Fruit fly (Drosophila melanogaster) whole organism, embryonic: ENCODE measurements around the gene CG6236.

Source experiments
- BEAF-32 ChIP-seq: fragments of 200-800 bp; sonication (Bioruptor generic); optimal IDR thresholded peaks from 3 replicates; lab custom pipeline; 2017; ENCODE audit warnings: missing biosample characterization, missing genetic modification characterization, mild to moderate bottlenecking, moderate library complexity, missing genetic modification reagents
- CG1024 ChIP-seq: fragments of 200-800 bp; sonication (Bioruptor generic); IDR thresholded peaks from 2 replicates; pipeline ENCODE4 v1.3.6; 2022; ENCODE audit warnings: missing biosample characterization, missing genetic modification characterization
- CG11093 ChIP-seq: fragments of 200-800 bp; sonication (Bioruptor generic); IDR thresholded peaks from 3 replicates; pipeline ENCODE4 v1.3.6; 2022; ENCODE audit warnings: missing biosample characterization, missing genetic modification characterization
- CG12391 ChIP-seq: fragments of 200-800 bp; sonication (Bioruptor generic); optimal IDR thresholded peaks from 3 replicates; lab custom pipeline; 2018; ENCODE audit warnings: missing biosample characterization, mild to moderate bottlenecking, missing genetic modification characterization, moderate library complexity
- CG12942 ChIP-seq: fragments of 200-800 bp; sonication (Bioruptor generic); optimal IDR thresholded peaks from 3 replicates; lab custom pipeline; 2016; ENCODE audit warnings: missing biosample characterization, missing genetic modification characterization
- CG13894 ChIP-seq: fragments of 200-800 bp; sonication (Bioruptor generic); optimal IDR thresholded peaks from 3 replicates; lab custom pipeline; 2018; ENCODE audit warnings: missing biosample characterization, mild to moderate bottlenecking, missing genetic modification characterization, moderate library complexity
- CG14860 ChIP-seq: fragments of 200-800 bp; sonication (Bioruptor generic); IDR thresholded peaks from 3 replicates; pipeline ENCODE4 v1.3.6; 2022; ENCODE audit warnings: missing biosample characterization, missing genetic modification characterization; ENCODE audit not compliant: partially characterized antibody
- CG16863 ChIP-seq: fragments of 200-800 bp; sonication (Bioruptor generic); optimal IDR thresholded peaks from 3 replicates; lab custom pipeline; 2016; ENCODE audit warnings: missing biosample characterization, missing genetic modification characterization
- CG17186 ChIP-seq: fragments of 200-800 bp; sonication (Bioruptor generic); optimal IDR thresholded peaks from 3 replicates; lab custom pipeline; 2017; ENCODE audit warnings: missing biosample characterization, missing genetic modification reagents, missing genetic modification characterization
- CG17359 ChIP-seq: fragments of 200-800 bp; sonication (Bioruptor generic); optimal IDR thresholded peaks from 3 replicates; lab custom pipeline; 2018; ENCODE audit warnings: missing biosample characterization, mild to moderate bottlenecking, missing genetic modification characterization, moderate library complexity
- CG17385 ChIP-seq: fragments of 200-800 bp; sonication (Bioruptor generic); optimal IDR thresholded peaks from 3 replicates; lab custom pipeline; 2018; ENCODE audit warnings: missing biosample characterization, mild to moderate bottlenecking, missing genetic modification characterization
- CG18476 ChIP-seq: fragments of 200-800 bp; sonication (Bioruptor generic); optimal IDR thresholded peaks from 2 replicates; lab custom pipeline; 2016; ENCODE audit warnings: missing biosample characterization, mild to moderate bottlenecking, missing genetic modification characterization
- CG18619 ChIP-seq: fragments of 200-800 bp; sonication (Bioruptor generic); optimal IDR thresholded peaks from 3 replicates; lab custom pipeline; 2017; ENCODE audit warnings: missing biosample characterization, mild to moderate bottlenecking, missing genetic modification characterization
- CG2129 ChIP-seq: fragments of 200-800 bp; sonication (Bioruptor generic); IDR thresholded peaks from 2 replicates; pipeline ENCODE4 v1.3.6; 2022; ENCODE audit warnings: missing biosample characterization, missing genetic modification characterization; ENCODE audit not compliant: partially characterized antibody
- CG33213 ChIP-seq: fragments of 200-800 bp; sonication (Bioruptor generic); optimal IDR thresholded peaks from 3 replicates; lab custom pipeline; 2016; ENCODE audit warnings: missing biosample characterization, missing genetic modification characterization
- CG4617 ChIP-seq: fragments of 200-800 bp; sonication (Bioruptor generic); optimal IDR thresholded peaks from 3 replicates; lab custom pipeline; 2016; ENCODE audit warnings: missing biosample characterization, missing genetic modification characterization, borderline replicate concordance
- CG4730 ChIP-seq: fragments of 200-800 bp; sonication (Bioruptor generic); IDR thresholded peaks from 2 replicates; pipeline ENCODE4 v1.3.6; 2022; ENCODE audit warnings: missing biosample characterization, missing genetic modification characterization
- CG7357 ChIP-seq: fragments of 200-800 bp; sonication (Bioruptor generic); IDR thresholded peaks from 3 replicates; pipeline ENCODE4 v1.3.6; 2022; ENCODE audit warnings: missing biosample characterization, missing genetic modification characterization
- CG7372 ChIP-seq: fragments of 200-800 bp; sonication (Bioruptor generic); IDR thresholded peaks from 2 replicates; pipeline ENCODE4 v1.3.6; 2022; ENCODE audit warnings: missing biosample characterization, missing genetic modification characterization
- CG9876 ChIP-seq: fragments of 200-800 bp; sonication (Bioruptor generic); optimal IDR thresholded peaks from 2 replicates; lab custom pipeline; 2016; ENCODE audit warnings: missing biosample characterization, missing genetic modification characterization
- CrebB ChIP-seq: fragments of 200-800 bp; sonication (Bioruptor generic); optimal IDR thresholded peaks from 3 replicates; lab custom pipeline; 2018; ENCODE audit warnings: missing biosample characterization, mild to moderate bottlenecking, missing genetic modification characterization
- D19A ChIP-seq: fragments of 200-800 bp; optimal IDR thresholded peaks from 3 replicates; lab custom pipeline; 2019; ENCODE audit warnings: missing biosample characterization, mild to moderate bottlenecking, missing genetic modification characterization, moderate library complexity
- Dek ChIP-seq: fragments of 200-800 bp; sonication (Bioruptor generic); optimal IDR thresholded peaks from 3 replicates; lab custom pipeline; 2019; ENCODE audit warnings: missing biosample characterization, mild to moderate bottlenecking, missing genetic modification characterization, moderate library complexity
- Fer1 ChIP-seq: fragments of 200-800 bp; sonication (Bioruptor generic); optimal IDR thresholded peaks from 2 replicates; lab custom pipeline; 2017; ENCODE audit warnings: missing biosample characterization, mild to moderate bottlenecking, missing genetic modification characterization
- Fer3 ChIP-seq: fragments of 200-800 bp; sonication (Bioruptor generic); optimal IDR thresholded peaks from 2 replicates; lab custom pipeline; 2018; ENCODE audit warnings: missing biosample characterization, mild to moderate bottlenecking, missing genetic modification characterization, moderate library complexity
- GATAe ChIP-seq: fragments of 200-800 bp; sonication (Bioruptor generic); conservative IDR thresholded peaks from 2 replicates; pipeline ENCODE4 v1.3.6; 2022; ENCODE audit warnings: missing biosample characterization, missing genetic modification characterization
- Gsc ChIP-seq: fragments of 200-800 bp; sonication (Bioruptor generic); IDR thresholded peaks from 2 replicates; pipeline ENCODE4 v1.3.6; 2022; ENCODE audit warnings: missing biosample characterization, missing genetic modification characterization
- H2.0 ChIP-seq: fragments of 200-800 bp; sonication (Bioruptor generic); IDR thresholded peaks from 2 replicates; pipeline ENCODE4 v1.3.6; 2022; ENCODE audit warnings: missing biosample characterization, missing genetic modification characterization
- HLHmδ ChIP-seq: fragments of 200-800 bp; sonication (Bioruptor generic); optimal IDR thresholded peaks from 2 replicates; lab custom pipeline; 2018; ENCODE audit warnings: missing biosample characterization, mild to moderate bottlenecking, missing genetic modification characterization, moderate library complexity
- HmgD ChIP-seq: fragments of 200-800 bp; sonication (Bioruptor generic); optimal IDR thresholded peaks from 3 replicates; lab custom pipeline; 2016; ENCODE audit warnings: missing biosample characterization, missing genetic modification characterization
- Hr3 ChIP-seq: fragments of 200-800 bp; sonication (Bioruptor generic); optimal IDR thresholded peaks from 3 replicates; lab custom pipeline; 2016; ENCODE audit warnings: missing biosample characterization, missing genetic modification characterization
- MBD-R2 ChIP-seq: fragments of 200-800 bp; sonication (Bioruptor generic); IDR thresholded peaks from 2 replicates; pipeline ENCODE4 v1.3.6; 2022; ENCODE audit warnings: missing biosample characterization, missing genetic modification characterization
- MESR4 ChIP-seq: fragments of 200-800 bp; sonication (Bioruptor generic); optimal IDR thresholded peaks from 2 replicates; lab custom pipeline; 2018; ENCODE audit warnings: missing biosample characterization, mild to moderate bottlenecking, missing genetic modification characterization, moderate library complexity
- Mad ChIP-seq: fragments of 200-800 bp; sonication (Bioruptor generic); optimal IDR thresholded peaks from 2 replicates; lab custom pipeline; 2016; ENCODE audit warnings: missing biosample characterization, missing genetic modification characterization
- Ravus ChIP-seq: fragments of 200-800 bp; sonication (Bioruptor generic); IDR thresholded peaks from 2 replicates; pipeline ENCODE4 v1.3.6; 2022; ENCODE audit warnings: missing biosample characterization, missing genetic modification characterization
- Side ChIP-seq: fragments of 200-800 bp; sonication (Bioruptor generic); optimal IDR thresholded peaks from 2 replicates; lab custom pipeline; 2016; ENCODE audit warnings: missing biosample characterization, missing genetic modification characterization
- Sox102F ChIP-seq: fragments of 200-800 bp; sonication (Bioruptor generic); optimal IDR thresholded peaks from 2 replicates; lab custom pipeline; 2018; ENCODE audit warnings: missing biosample characterization, mild to moderate bottlenecking, missing genetic modification characterization, moderate library complexity
- corto ChIP-seq: fragments of 200-800 bp; sonication (Bioruptor generic); optimal IDR thresholded peaks from 2 replicates; lab custom pipeline; 2016; ENCODE audit warnings: missing biosample characterization, mild to moderate bottlenecking, missing genetic modification characterization, moderate library complexity
- dati ChIP-seq: fragments of 200-800 bp; sonication (Bioruptor generic); IDR thresholded peaks from 2 replicates; pipeline ENCODE4 v1.3.6; 2022; ENCODE audit warnings: missing biosample characterization, missing genetic modification characterization
- disco-r ChIP-seq: fragments of 200-800 bp; sonication (Bioruptor generic); optimal IDR thresholded peaks from 2 replicates; lab custom pipeline; 2016; ENCODE audit warnings: missing biosample characterization, missing genetic modification characterization
- en ChIP-seq: fragments of 200-800 bp; sonication (Bioruptor generic); optimal IDR thresholded peaks from 2 replicates; lab custom pipeline; 2016; ENCODE audit warnings: missing biosample characterization, missing genetic modification characterization
- ewg ChIP-seq: fragments of 200-800 bp; sonication (Bioruptor generic); optimal IDR thresholded peaks from 3 replicates; lab custom pipeline; 2017; ENCODE audit warnings: mild to moderate bottlenecking, missing biosample characterization, missing genetic modification reagents, missing genetic modification characterization
- gsb-n ChIP-seq: fragments of 200-800 bp; sonication (Bioruptor generic); optimal IDR thresholded peaks from 3 replicates; lab custom pipeline; 2018; ENCODE audit warnings: missing biosample characterization, mild to moderate bottlenecking, missing genetic modification characterization
- inv ChIP-seq: fragments of 200-800 bp; sonication (Bioruptor generic); IDR thresholded peaks from 2 replicates; pipeline ENCODE4 v1.3.6; 2022; ENCODE audit warnings: missing biosample characterization, missing genetic modification characterization; ENCODE audit not compliant: partially characterized antibody
- jing ChIP-seq: fragments of 200-800 bp; sonication (Bioruptor generic); optimal IDR thresholded peaks from 2 replicates; lab custom pipeline; 2018; ENCODE audit warnings: missing biosample characterization, mild to moderate bottlenecking, missing genetic modification characterization
- jumu ChIP-seq: fragments of 200-800 bp; sonication (Bioruptor generic); optimal IDR thresholded peaks from 3 replicates; lab custom pipeline; 2016; ENCODE audit warnings: missing biosample characterization, missing genetic modification characterization
- onecut ChIP-seq: fragments of 200-800 bp; sonication (Bioruptor generic); IDR thresholded peaks from 2 replicates; pipeline ENCODE4 v1.3.6; 2022; ENCODE audit warnings: missing biosample characterization, missing genetic modification characterization
- pb ChIP-seq: fragments of 200-800 bp; sonication (Bioruptor generic); optimal IDR thresholded peaks from 3 replicates; lab custom pipeline; 2016; ENCODE audit warnings: missing biosample characterization, missing genetic modification characterization
- repo ChIP-seq: fragments of 200-800 bp; sonication (Bioruptor generic); optimal IDR thresholded peaks from 2 replicates; lab custom pipeline; 2016; ENCODE audit warnings: missing biosample characterization, missing genetic modification characterization
- ttk ChIP-seq: fragments of 200-800 bp; sonication (Bioruptor generic); IDR thresholded peaks from 2 replicates; pipeline ENCODE4 v2.1.2; 2022; ENCODE audit warnings: missing biosample characterization, missing genetic modification characterization
- unc-4 ChIP-seq: fragments of 200-800 bp; sonication (Bioruptor generic); IDR thresholded peaks from 2 replicates; pipeline ENCODE4 v1.3.6; 2022; ENCODE audit warnings: missing biosample characterization, missing genetic modification characterization; ENCODE audit not compliant: partially characterized antibody

Gene CG6236

DNA sequence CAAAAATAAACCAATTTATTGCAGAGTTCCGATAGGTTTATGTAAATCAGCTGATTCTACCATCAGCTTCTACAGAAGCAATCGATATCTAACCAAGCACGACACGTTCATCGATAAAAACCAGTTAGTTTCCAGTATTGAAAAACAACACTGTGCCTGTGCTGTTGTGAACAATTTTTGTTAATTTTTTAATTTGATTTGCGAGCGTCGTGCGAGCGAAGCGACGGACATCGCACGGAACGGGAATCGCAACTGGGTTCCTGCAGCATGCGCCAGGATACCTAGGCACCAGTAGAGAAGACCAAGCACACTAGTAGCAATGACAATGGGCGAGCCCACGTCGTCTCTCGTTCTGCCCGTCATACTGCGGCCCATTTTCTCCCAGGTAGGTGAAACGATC is 43.8 kb upstream of the CG6236 start, which contains the start of the genes Ccm3 and CG6136 (continued):
- no peak for TF ChIP-seq CG17359 (tag; lab: Kevin White, UChicago)
- peak; percentile 49 for TF ChIP-seq HmgD

DNA sequence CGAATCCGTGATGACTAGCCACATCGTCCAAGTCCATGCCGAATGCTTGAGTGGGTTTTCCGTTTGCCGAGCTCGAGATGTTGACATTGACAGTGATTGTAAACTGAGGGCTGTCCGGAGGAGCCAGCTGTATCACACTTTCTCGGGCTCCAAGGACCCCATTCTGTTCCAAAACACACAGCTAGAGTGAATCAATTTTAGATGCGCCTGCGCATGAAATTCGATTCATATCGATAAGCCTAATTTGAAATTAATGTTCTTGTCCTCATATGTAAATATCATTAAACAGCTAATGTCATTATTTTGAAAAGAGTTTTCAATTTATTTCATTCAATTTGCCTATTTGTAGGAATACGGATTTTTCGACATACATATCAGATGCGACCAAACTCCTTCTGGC is 41.7 kb upstream of the CG6236 start, which contains the start of gene CG14868:
TSS of gene CG14868 (minus strand) at position 204 of the 400 bp plus-strand sequence.
- TF ChIP-seq corto (GFP tag; lab: Kevin White, UChicago) (no peak), CG33213 (GFP tag; lab: Kevin White, UChicago) (no peak), BEAF-32 (no peak), CG14860 (GFP tag; lab: Robert Waterston, UW) (no peak), CG13894 (no peak), en (GFP tag; lab: Kevin White, UChicago) (no peak), CG12391 (tag; lab: Kevin White, UChicago) (no peak), MESR4 (peak; percentile 44), ttk (GFP tag; lab: Robert Waterston, UW) (no peak), CG4617 (no peak), repo (GFP tag; lab: Kevin White, UChicago) (no peak), CG1024 (no peak), unc-4 (GFP tag; lab: Robert Waterston, UW) (0 out of 2 replicates have a peak, but pooled peaks have one; percentile 30), Sox102F (GFP tag; lab: Kevin White, UChicago) (no peak), Fer1 (GFP tag; lab: Kevin White, UChicago) (no peak), gsb-n (tag; lab: Kevin White, UChicago) (no peak), CG11093 (no peak), pb (GFP tag; lab: Kevin White, UChicago) (no peak), onecut (GFP tag; lab: Robert Waterston, UW) (peak; percentile 48), Fer3 (no peak), Dek (tag; lab: Kevin White, UChicago) (no peak), CrebB (no peak), MBD-R2 (GFP tag; lab: Robert Waterston, UW) (0 out of 2 replicates have a peak, but pooled peaks have one; percentile 11), jing (GFP tag; lab: Kevin White, UChicago) (no peak), CG17385 (no peak), CG12942 (GFP tag; lab: Kevin White, UChicago) (no peak), H2.0 (GFP tag; lab: Robert Waterston, UW) (no peak), CG7372 (GFP tag; lab: Robert Waterston, UW) (no peak), CG4730 (GFP tag; lab: Robert Waterston, UW) (no peak), disco-r (GFP tag; lab: Kevin White, UChicago) (no peak), Gsc (no peak), jumu (no peak), Ravus (GFP tag; lab: Robert Waterston, UW) (no peak), CG16863 (no peak), ewg (GFP tag; lab: Kevin White, UChicago) (peak; percentile 91)

DNA sequence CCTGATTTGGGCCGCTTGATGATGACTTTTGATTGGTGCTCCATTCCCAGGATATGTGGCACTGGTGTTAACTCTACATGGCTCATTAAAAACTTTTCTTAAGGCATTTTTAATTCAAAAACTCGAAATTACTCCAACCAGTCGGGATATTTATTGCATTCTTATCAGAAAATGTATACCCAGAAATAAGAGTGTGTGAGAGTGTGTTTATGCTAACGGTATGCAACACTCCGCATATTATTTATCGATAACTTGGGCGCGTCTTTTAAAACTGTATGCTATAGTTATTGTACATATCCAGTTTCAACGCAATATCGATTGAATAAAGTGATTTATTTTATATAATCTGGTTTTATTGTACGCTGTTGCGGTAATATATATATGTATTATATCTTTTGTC is 39.4 kb upstream of the CG6236 start, which contains the start of gene CG34404:
TSS of gene CG34404 (minus strand) at position 189 of the 400 bp plus-strand sequence.
- TF ChIP-seq Side (GFP tag; lab: Kevin White, UChicago): peak; percentile 19
- TF ChIP-seq CG7357: no peak
- TF ChIP-seq CG18619 (GFP tag; lab: Kevin White, UChicago): no peak
- no peak for TF ChIP-seq CG2129 (GFP tag; lab: Robert Waterston, UW)
- TF ChIP-seq CG9876 (GFP tag; lab: Kevin White, UChicago): no peak
- no peak for TF ChIP-seq GATAe (GFP tag; lab: Robert Waterston, UW)
- no peak for TF ChIP-seq CG16863
- TF ChIP-seq inv (GFP tag; lab: Robert Waterston, UW): no peak
- no peak for TF ChIP-seq HLHmδ (GFP tag; lab: Kevin White, UChicago)
- TF ChIP-seq dati (GFP tag; lab: Robert Waterston, UW): no peak
- TF ChIP-seq Hr3 (GFP tag; lab: Kevin White, UChicago): no peak
- TF ChIP-seq CG18476 (GFP tag; lab: Kevin White, UChicago): no peak
- TF ChIP-seq Mad: no peak
- no peak for TF ChIP-seq CG17186 (GFP tag; lab: Kevin White, UChicago)
- no peak for TF ChIP-seq D19A (tag; lab: Kevin White, UChicago)
